Worm (Caenorhabditis elegans): ENCODE measurements around the gene cec-5.

DNA sequence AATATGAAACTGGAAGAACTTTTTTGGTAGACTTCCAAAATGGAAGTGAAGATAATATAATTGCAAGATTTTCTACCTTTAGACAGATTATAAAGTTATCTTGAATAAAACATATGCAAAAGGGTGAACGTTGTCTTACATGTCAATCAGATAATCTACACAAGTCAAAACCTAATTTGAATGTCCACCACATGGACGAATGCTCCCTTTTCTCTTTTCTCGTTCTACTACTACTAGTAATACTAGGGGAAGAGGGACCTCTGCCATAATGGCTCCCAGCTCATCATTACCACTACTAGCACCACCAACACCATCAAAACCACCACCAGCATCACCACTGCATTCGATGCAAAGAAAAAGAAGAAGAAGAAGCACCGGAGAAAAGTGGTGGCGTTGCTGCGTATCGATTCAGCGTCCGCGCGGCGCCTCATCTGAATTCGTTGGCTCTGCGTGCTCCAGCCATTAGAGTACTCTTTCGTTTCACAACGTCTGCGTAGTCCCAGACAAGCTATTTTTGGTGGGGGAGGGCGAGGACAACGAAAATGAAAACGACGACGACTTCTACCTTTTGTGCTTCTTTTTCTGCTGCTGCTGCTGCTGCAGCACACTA lies 5.5 kb upstream of the cec-5 start:
- no peak for TF ChIP-seq pha-4 (tag; optimal IDR thresholded peaks at IDR 0.05)
- TF ChIP-seq elt-4 (tag; optimal IDR thresholded peaks at IDR 0.05): no peak
- no peak for TF ChIP-seq ets-4 (tag; optimal IDR thresholded peaks at IDR 0.05)
- no peak for TF ChIP-seq ceh-22 (tag; optimal IDR thresholded peaks at IDR 0.05)
- TF ChIP-seq sdc-2 (tag; optimal IDR thresholded peaks at IDR 0.05): no peak
- no peak for TF ChIP-seq ceh-9 (tag; optimal IDR thresholded peaks at IDR 0.05)
- TF ChIP-seq elt-2 (tag; optimal IDR thresholded peaks at IDR 0.05): no peak
- TF ChIP-seq C38D4.7 (GFP tag; optimal IDR thresholded peaks at IDR 0.05): no peak
- no peak for TF ChIP-seq eyg-1 (tag; optimal IDR thresholded peaks at IDR 0.05)
- no peak for TF ChIP-seq ttx-3 (tag; optimal IDR thresholded peaks at IDR 0.05)
- no peak for TF ChIP-seq syd-9 (tag; optimal IDR thresholded peaks at IDR 0.05)
- TF ChIP-seq K02D7.2 (tag; optimal IDR thresholded peaks at IDR 0.05): no peak
- no peak for TF ChIP-seq npax-4 (tag; optimal IDR thresholded peaks at IDR 0.05)
- peak; percentile 25 for TF ChIP-seq ceh-14 (tag; optimal IDR thresholded peaks at IDR 0.05)
